Worm (Caenorhabditis elegans) whole organism, L1 larva: Measurements from ENCODE around the gene epn-1.
A peak's percentile ranks its signal among the peaks of the same experiment; 100 is the strongest.

Experiments
- C16A3.4 ChIP-seq: fragments of 150-350 bp; optimal IDR thresholded peaks from 2 replicates; lab custom pipeline; 2014; ENCODE audit warnings: missing biosample characterization, missing genetic modification characterization
- Y116A8C.19 ChIP-seq: sonication (generic microtip); optimal IDR thresholded peaks from 2 replicates; lab custom pipeline; 2016; ENCODE audit warnings: missing compliant biosample characterization, missing genetic modification characterization, borderline replicate concordance
- ceh-63 ChIP-seq: fragments of 200-800 bp; sonication (Bioruptor generic); optimal IDR thresholded peaks from 2 replicates; lab custom pipeline; 2018; ENCODE audit warnings: mild to moderate bottlenecking, missing genetic modification characterization, missing compliant biosample characterization
- elt-2 ChIP-seq: sonication (generic microtip); optimal IDR thresholded peaks from 2 replicates; lab custom pipeline; 2016; ENCODE audit warnings: missing genetic modification characterization, mild to moderate bottlenecking, inconsistent platforms, missing compliant biosample characterization, missing genetic modification reagents
- isw-1 ChIP-seq: fragments of 200-800 bp; sonication (Bioruptor generic); IDR thresholded peaks from 2 replicates; pipeline ENCODE4 v1.3.6; 2022; ENCODE audit warnings: missing genetic modification characterization, missing compliant biosample characterization
- lin-15B ChIP-seq: fragments of 150-350 bp; sonication (generic microtip); optimal IDR thresholded peaks from 3 replicates; lab custom pipeline; 2014; ENCODE audit warnings: missing biosample characterization, missing genetic modification characterization
- lin-39 ChIP-seq: fragments of 150-350 bp; optimal IDR thresholded peaks from 2 replicates; lab custom pipeline; 2014; ENCODE audit warnings: missing biosample characterization, missing genetic modification reagents, missing genetic modification characterization
- skn-1 ChIP-seq: fragments of 150-350 bp; optimal IDR thresholded peaks from 2 replicates; lab custom pipeline; 2014; ENCODE audit warnings: missing biosample characterization, missing genetic modification characterization
- snu-23 ChIP-seq: sonication (generic microtip); optimal IDR thresholded peaks from 2 replicates; lab custom pipeline; 2016; ENCODE audit warnings: missing genetic modification characterization, missing compliant biosample characterization
- unc-86 ChIP-seq: sonication (generic microtip); optimal IDR thresholded peaks from 2 replicates; lab custom pipeline; 2016; ENCODE audit warnings: missing genetic modification characterization, missing compliant biosample characterization

The epn-1 gene

DNA sequence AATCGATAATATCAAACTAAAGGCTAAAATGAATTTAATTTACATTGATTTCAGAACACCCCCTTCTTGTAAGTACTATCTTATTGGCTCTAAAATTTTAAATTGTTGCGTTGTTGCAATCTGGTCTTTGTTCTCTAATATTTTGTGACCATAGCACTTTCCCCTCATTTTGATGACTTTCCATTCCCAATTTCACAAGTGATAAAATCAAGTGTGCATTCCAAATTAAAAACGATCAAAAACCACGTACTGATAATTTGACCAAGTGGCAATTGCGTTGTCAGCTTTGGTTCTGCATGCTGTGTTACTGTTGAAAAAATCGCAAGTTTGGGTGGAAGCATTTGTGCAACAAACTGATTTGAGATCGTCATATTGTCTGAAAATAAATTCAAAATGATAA, 48.0 kb downstream of the epn-1 start:
- TF ChIP-seq elt-2 (tag; lab: Kevin White, UChicago) (peak; percentile 16), snu-23 (GFP tag; lab: Kevin White, UChicago) (no peak)

DNA sequence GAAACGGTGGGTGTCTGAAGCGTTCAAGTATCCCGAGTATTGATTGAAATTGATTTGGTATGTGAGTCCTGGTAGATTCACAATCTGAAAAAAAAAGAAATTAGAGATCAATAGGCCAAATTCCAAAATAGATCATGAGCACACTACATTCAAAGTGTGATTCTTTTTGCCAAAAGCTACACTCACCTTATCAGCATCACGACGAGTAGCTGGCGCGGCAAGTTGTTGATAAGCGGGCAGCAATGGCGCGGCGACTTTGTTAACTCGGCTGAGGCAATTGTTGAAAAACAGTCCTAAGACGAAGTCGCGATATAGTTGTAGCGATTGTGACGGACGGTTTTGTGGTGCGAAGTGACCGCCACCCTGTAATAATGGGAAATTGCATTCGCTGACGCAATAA, 49.3 kb downstream of the epn-1 start:
- TF ChIP-seq skn-1 (tag; lab: Kevin White, UChicago): no peak
- no peak for TF ChIP-seq C16A3.4 (tag; lab: Kevin White, UChicago)
- TF ChIP-seq elt-2 (tag; lab: Kevin White, UChicago): peak; percentile 66
- no peak for TF ChIP-seq ceh-63 (GFP tag; lab: Kevin White, UChicago)

DNA sequence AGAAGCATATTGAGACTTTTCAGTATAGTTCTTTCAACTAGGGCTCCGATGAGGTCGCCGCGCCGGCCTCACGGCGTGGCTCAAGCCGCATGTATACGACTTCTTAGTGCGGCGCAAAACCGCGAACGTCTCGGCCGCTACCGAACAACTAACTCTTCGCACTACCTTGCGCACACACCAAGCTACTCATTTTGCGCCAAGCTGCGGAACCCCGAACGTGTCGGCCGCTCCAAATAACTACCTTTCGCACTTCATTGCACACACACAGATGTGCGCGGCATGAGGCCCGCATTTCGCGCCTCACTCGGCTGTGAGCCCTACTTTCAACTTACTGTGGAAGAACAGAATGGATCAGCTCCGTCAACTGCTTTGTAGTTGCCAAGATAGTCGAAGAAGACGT, 50.5 kb downstream of the epn-1 start:
- TF ChIP-seq Y116A8C.19 (tag; lab: Kevin White, UChicago): no peak
- TF ChIP-seq lin-39: no peak
- TF ChIP-seq isw-1 (GFP tag; lab: Robert Waterston, UW): no peak
- TF ChIP-seq snu-23 (GFP tag; lab: Kevin White, UChicago): no peak
- no peak for TF ChIP-seq unc-86 (tag; lab: Kevin White, UChicago)
- no peak for TF ChIP-seq lin-15B (tag; lab: Kevin White, UChicago)
- TF ChIP-seq skn-1 (tag; lab: Kevin White, UChicago): no peak
